Worm (Caenorhabditis elegans) whole organism, L1 larva: ENCODE results near the gene plc-2.

Source experiments
- C04F5.9 ChIP-seq: sonication (generic microtip); optimal IDR thresholded peaks from 2 replicates; lab custom pipeline; 2016; ENCODE audit warnings: missing genetic modification characterization, missing compliant biosample characterization
- F16B12.6 ChIP-seq: fragments of 150-350 bp; optimal IDR thresholded peaks from 2 replicates; lab custom pipeline; 2014; ENCODE audit warnings: missing biosample characterization, missing genetic modification characterization
- aly-2 ChIP-seq: fragments of 150-350 bp; optimal IDR thresholded peaks from 2 replicates; lab custom pipeline; 2014; ENCODE audit warnings: missing biosample characterization, missing genetic modification characterization
- ceh-63 ChIP-seq: fragments of 200-800 bp; sonication (Bioruptor generic); optimal IDR thresholded peaks from 2 replicates; lab custom pipeline; 2018; ENCODE audit warnings: mild to moderate bottlenecking, missing genetic modification characterization, missing compliant biosample characterization
- ceh-8 ChIP-seq: fragments of 200-800 bp; sonication (Bioruptor generic); optimal IDR thresholded peaks from 2 replicates; lab custom pipeline; 2018; ENCODE audit warnings: mild to moderate bottlenecking, missing genetic modification characterization, moderate library complexity, missing compliant biosample characterization
- ceh-90 ChIP-seq: sonication (generic microtip); optimal IDR thresholded peaks from 2 replicates; lab custom pipeline; 2016; ENCODE audit warnings: missing genetic modification characterization, missing compliant biosample characterization
- efl-1 ChIP-seq, 4 experiments: fragments of 150-350 bp; optimal IDR thresholded peaks in 3 of 4; peaks in 1 of 4; 1 replicate in 1 of 4; 2 replicates in 3 of 4; lab custom pipeline; 2014; ENCODE audit warnings: missing biosample characterization in 2 of 4, missing genetic modification characterization in 2 of 4, missing genetic modification reagents in 2 of 4
- egl-13 ChIP-seq: sonication (generic microtip); optimal IDR thresholded peaks from 2 replicates; lab custom pipeline; 2016; ENCODE audit warnings: missing genotype, missing genetic modification reagents, missing genetic modification characterization, missing compliant biosample characterization
- elt-3 ChIP-seq, 6 experiments: fragments of 150-350 bp in 1 of 6; sonication (generic microtip); optimal IDR thresholded peaks; 2 replicates each; lab custom pipeline; 2017 to 2018; ENCODE audit warnings: missing biosample characterization in 6 of 6, missing genetic modification characterization in 6 of 6, inconsistent platforms in 1 of 6
- fkh-4 ChIP-seq: sonication (generic microtip); optimal IDR thresholded peaks from 2 replicates; lab custom pipeline; 2016; ENCODE audit warnings: missing compliant biosample characterization, missing genetic modification characterization, borderline replicate concordance
- fkh-8 ChIP-seq: sonication (generic microtip); optimal IDR thresholded peaks from 2 replicates; lab custom pipeline; 2016; ENCODE audit warnings: mild to moderate bottlenecking, missing genetic modification characterization, missing compliant biosample characterization
- fos-1 ChIP-seq: fragments of 150-350 bp; optimal IDR thresholded peaks from 2 replicates; lab custom pipeline; 2014; ENCODE audit warnings: missing biosample characterization, missing genetic modification characterization
- hlh-4 ChIP-seq: sonication (generic microtip); optimal IDR thresholded peaks from 2 replicates; lab custom pipeline; 2016; ENCODE audit warnings: mild to moderate bottlenecking, missing genetic modification characterization, missing compliant biosample characterization
- hpl-2 ChIP-seq: fragments of 150-350 bp; optimal IDR thresholded peaks from 2 replicates; lab custom pipeline; 2014; ENCODE audit warnings: missing biosample characterization, missing genetic modification reagents, missing genetic modification characterization
- jun-1 ChIP-seq: fragments of 150-350 bp; optimal IDR thresholded peaks from 2 replicates; lab custom pipeline; 2014; ENCODE audit warnings: missing biosample characterization, missing genetic modification reagents, missing genetic modification characterization
- lin-35 ChIP-seq, 2 experiments: fragments of 150-350 bp; optimal IDR thresholded peaks; 2 replicates each; lab custom pipeline; 2014; ENCODE audit warnings: missing biosample characterization in 2 of 2, missing genetic modification characterization in 2 of 2, missing genetic modification reagents in 2 of 2
- lsy-2 ChIP-seq, 2 experiments: fragments of 150-350 bp; optimal IDR thresholded peaks; 2 replicates each; lab custom pipeline; 2014; ENCODE audit warnings: missing biosample characterization in 2 of 2, missing genetic modification characterization in 2 of 2
- mep-1 ChIP-seq: fragments of 150-350 bp; optimal IDR thresholded peaks from 2 replicates; lab custom pipeline; 2014; ENCODE audit warnings: missing biosample characterization, missing genetic modification characterization
- nhr-11 ChIP-seq: fragments of 150-350 bp; optimal IDR thresholded peaks from 2 replicates; lab custom pipeline; 2014; ENCODE audit warnings: missing biosample characterization, missing genetic modification characterization
- nhr-20 ChIP-seq: sonication (generic microtip); optimal IDR thresholded peaks from 2 replicates; lab custom pipeline; 2016; ENCODE audit warnings: mild to moderate bottlenecking, missing genetic modification characterization, missing compliant biosample characterization
- nhr-237 ChIP-seq: fragments of 150-350 bp; optimal IDR thresholded peaks from 2 replicates; lab custom pipeline; 2014; ENCODE audit warnings: missing biosample characterization, missing genetic modification characterization
- nhr-47 ChIP-seq: sonication (generic microtip); optimal IDR thresholded peaks from 2 replicates; lab custom pipeline; 2016; ENCODE audit warnings: mild to moderate bottlenecking, missing genetic modification characterization, moderate library complexity, missing compliant biosample characterization
- nhr-71 ChIP-seq: sonication (generic microtip); optimal IDR thresholded peaks from 2 replicates; lab custom pipeline; 2016; ENCODE audit warnings: mild to moderate bottlenecking, missing genetic modification characterization, moderate library complexity, missing compliant biosample characterization
- nhr-77 ChIP-seq: fragments of 150-350 bp; optimal IDR thresholded peaks from 2 replicates; lab custom pipeline; 2014; ENCODE audit warnings: missing biosample characterization, missing genetic modification characterization
- nhr-85 ChIP-seq: sonication (generic microtip); peaks from one replicate; lab custom pipeline; 2016; ENCODE audit warnings: missing genetic modification characterization, inconsistent platforms, missing compliant biosample characterization
- nhr-90 ChIP-seq: sonication (generic microtip); optimal IDR thresholded peaks from 2 replicates; lab custom pipeline; 2016; ENCODE audit warnings: mild to moderate bottlenecking, missing genetic modification characterization, missing compliant biosample characterization; ENCODE audit not compliant: poor library complexity
- pax-3 ChIP-seq: fragments of 200-800 bp; sonication (Bioruptor generic); optimal IDR thresholded peaks from 2 replicates; lab custom pipeline; 2018; ENCODE audit warnings: mild to moderate bottlenecking, missing genetic modification characterization, moderate library complexity, missing compliant biosample characterization
- skn-1 ChIP-seq: fragments of 150-350 bp; optimal IDR thresholded peaks from 2 replicates; lab custom pipeline; 2014; ENCODE audit warnings: missing biosample characterization, missing genetic modification characterization
- snpc-4 ChIP-seq: fragments of 150-350 bp; optimal IDR thresholded peaks from 2 replicates; lab custom pipeline; 2014; ENCODE audit warnings: missing biosample characterization, missing genetic modification characterization
- snu-23 ChIP-seq: sonication (generic microtip); optimal IDR thresholded peaks from 2 replicates; lab custom pipeline; 2016; ENCODE audit warnings: missing genetic modification characterization, missing compliant biosample characterization
- sup-37 ChIP-seq: fragments of 200-800 bp; sonication (Bioruptor generic); optimal IDR thresholded peaks from 2 replicates; lab custom pipeline; 2018; ENCODE audit warnings: mild to moderate bottlenecking, missing genetic modification characterization, missing compliant biosample characterization
- unc-30 ChIP-seq: sonication (generic microtip); optimal IDR thresholded peaks from 2 replicates; lab custom pipeline; 2017; ENCODE audit warnings: missing biosample characterization, missing genetic modification characterization
- zag-1 ChIP-seq: fragments of 150-350 bp; optimal IDR thresholded peaks from 2 replicates; lab custom pipeline; 2014; ENCODE audit warnings: missing biosample characterization, missing genetic modification characterization
- ztf-11 ChIP-seq, 2 experiments: sonication (generic microtip); optimal IDR thresholded peaks; 2 replicates each; lab custom pipeline; 2016 to 2017; ENCODE audit warnings: missing genetic modification characterization in 2 of 2, missing biosample characterization in 1 of 2, missing compliant biosample characterization in 1 of 2

plc-2 gene

DNA sequence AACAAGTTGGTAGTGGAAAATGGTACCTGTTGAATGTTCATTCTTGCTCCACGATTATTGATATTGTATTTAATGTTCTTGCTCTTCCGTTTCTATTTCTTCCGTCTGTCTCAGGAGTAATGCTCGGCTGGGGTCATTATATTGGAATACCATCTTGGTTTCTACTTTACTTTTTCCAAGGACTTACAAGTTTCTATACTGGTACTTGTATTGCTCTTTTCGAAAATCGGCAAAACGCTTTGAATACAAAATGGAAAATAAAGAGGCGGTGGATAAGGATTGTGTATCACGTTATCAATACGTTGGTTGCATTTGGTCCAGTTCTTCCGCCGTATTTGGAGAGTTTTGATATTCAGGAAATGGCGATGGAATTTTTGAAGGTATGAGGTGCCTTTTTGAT, 40.4 kb upstream of the plc-2 start:
- TF ChIP-seq efl-1 (optimal IDR thresholded peaks at IDR 0.05; lab: Kevin White, UChicago) = no peak
- TF ChIP-seq efl-1 (GFP tag; optimal IDR thresholded peaks at IDR 0.05 in 1 of 2; lab: Kevin White, UChicago) = peak in 1 of 2 experiments; percentile 72
- TF ChIP-seq pax-3 (tag; lab: Kevin White, UChicago) = no peak

DNA sequence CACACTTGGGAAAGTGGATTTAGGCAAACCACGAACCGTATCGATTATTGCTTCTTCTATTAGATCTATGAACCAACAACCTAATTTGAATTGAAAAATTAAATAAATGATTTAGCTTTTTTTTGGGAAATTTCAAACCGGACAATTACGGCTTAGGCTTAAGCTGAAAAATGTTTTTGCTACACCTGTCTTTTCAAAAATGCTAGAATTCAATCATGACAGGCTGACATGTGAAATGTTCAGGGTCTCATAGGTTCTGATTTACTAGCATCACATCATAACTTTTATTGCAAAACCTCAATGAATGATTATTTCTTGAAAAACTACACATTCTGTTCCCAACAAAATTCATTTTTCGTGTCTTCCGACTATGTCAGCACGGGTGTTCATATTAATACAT, 39.1 kb upstream of the plc-2 start, which contains the start of gene srh-55:
TSS of gene srh-55 (plus strand) at position 301 of the 400 bp plus-strand sequence.
- TF ChIP-seq efl-1 (optimal IDR thresholded peaks at IDR 0.05; lab: Kevin White, UChicago) (no peak), efl-1 (GFP tag; optimal IDR thresholded peaks at IDR 0.05 in 1 of 2; lab: Kevin White, UChicago) (peak in 1 of 2 experiments; percentile 40), ceh-63 (GFP tag; lab: Kevin White, UChicago) (no peak), F16B12.6 (no peak)

DNA sequence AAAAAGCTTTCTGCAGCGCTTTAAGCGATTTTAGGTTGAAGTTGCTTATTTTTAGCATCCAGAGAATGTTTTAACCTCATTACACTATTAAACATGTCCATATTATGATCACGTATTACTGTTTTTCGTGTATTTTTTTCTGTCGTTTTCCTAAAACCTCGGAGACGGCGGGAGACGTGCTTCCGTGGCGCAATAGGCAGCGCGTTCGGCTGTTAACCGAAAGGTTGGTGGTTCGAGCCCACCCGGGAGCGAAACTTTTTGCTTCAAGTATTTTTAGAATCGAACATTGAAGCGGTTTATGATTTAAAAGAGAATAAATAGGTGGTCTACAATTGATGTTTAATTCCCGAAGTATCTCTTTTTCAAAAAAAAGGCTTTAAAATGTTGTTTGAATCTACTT, 35.9 kb upstream of the plc-2 start:
- TF ChIP-seq ceh-8 (GFP tag; lab: Kevin White, UChicago) (no peak), sup-37 (GFP tag; lab: Kevin White, UChicago) (no peak), jun-1 (no peak)

DNA sequence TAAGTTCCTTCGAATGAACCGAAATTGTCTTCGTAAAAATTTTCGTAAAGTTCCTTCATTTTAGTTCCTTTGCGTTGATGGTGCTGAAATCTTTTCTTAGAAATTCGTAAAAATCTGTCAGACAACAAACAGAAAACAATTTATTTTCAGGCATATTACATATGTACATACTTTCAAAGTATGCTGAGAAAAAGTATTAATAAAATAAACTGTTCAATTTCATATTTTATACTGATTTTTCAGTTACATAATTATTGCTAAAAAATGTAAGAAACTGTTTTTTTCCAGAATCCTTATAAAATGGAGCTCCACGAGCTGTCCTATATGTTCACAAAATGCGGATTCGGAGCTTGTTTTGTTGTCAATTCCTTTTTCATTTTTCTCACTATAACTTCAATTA, 33.7 kb upstream of the plc-2 start, which contains the start of gene str-45:
TSS of gene str-45 (plus strand) at position 301 of the 400 bp plus-strand sequence.
- TF ChIP-seq efl-1 (optimal IDR thresholded peaks at IDR 0.05; lab: Kevin White, UChicago) = no peak
- peak in 1 of 2 experiments; percentile 50 for TF ChIP-seq efl-1 (GFP tag; optimal IDR thresholded peaks at IDR 0.05 in 1 of 2; lab: Kevin White, UChicago)
- TF ChIP-seq lsy-2 (tag; optimal IDR thresholded peaks at IDR 0.05; lab: Kevin White, UChicago) = no peak

DNA sequence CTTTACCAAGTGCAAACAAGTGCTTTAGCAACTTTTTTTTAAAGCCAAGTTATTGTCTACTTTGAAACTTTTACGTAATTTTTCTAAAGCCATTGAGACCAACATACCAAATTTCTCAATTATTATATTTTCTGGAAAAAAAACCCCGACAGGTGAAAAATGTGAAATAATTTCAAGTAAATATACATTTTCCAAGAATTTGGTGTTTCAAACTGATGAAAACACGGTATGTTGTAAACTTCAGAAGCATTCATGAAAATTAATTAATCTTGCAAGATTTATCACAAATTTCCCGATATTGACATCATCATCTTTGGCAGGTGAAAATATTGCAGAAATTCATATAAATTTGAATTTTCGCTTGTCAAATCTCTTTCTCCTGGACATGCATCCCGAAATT, 29.7 kb upstream of the plc-2 start, which contains the start of gene srz-11:
TSS of gene srz-11 (plus strand) at position 386 of the 400 bp plus-strand sequence.
- TF ChIP-seq unc-30 (tag; lab: Kevin White, UChicago) (no peak), egl-13 (tag; lab: Kevin White, UChicago) (no peak), hpl-2 (no peak), fkh-8 (tag; lab: Kevin White, UChicago) (peak; percentile 24), snpc-4 (tag; lab: Kevin White, UChicago) (no peak), C04F5.9 (tag; lab: Kevin White, UChicago) (no peak), nhr-47 (tag; lab: Kevin White, UChicago) (peak; percentile 10), nhr-71 (no peak), elt-3 (tag; optimal IDR thresholded peaks at IDR 0.05; lab: Kevin White, UChicago) (no peak), skn-1 (tag; lab: Kevin White, UChicago) (no peak), hlh-4 (tag; lab: Kevin White, UChicago) (peak; percentile 100), fkh-4 (tag; lab: Kevin White, UChicago) (no peak), nhr-77 (tag; lab: Kevin White, UChicago) (no peak), nhr-90 (tag; lab: Kevin White, UChicago) (no peak), ztf-11 (tag; optimal IDR thresholded peaks at IDR 0.05; lab: Kevin White, UChicago) (no peak), nhr-11 (tag; lab: Kevin White, UChicago) (no peak), fos-1 (no peak)

DNA sequence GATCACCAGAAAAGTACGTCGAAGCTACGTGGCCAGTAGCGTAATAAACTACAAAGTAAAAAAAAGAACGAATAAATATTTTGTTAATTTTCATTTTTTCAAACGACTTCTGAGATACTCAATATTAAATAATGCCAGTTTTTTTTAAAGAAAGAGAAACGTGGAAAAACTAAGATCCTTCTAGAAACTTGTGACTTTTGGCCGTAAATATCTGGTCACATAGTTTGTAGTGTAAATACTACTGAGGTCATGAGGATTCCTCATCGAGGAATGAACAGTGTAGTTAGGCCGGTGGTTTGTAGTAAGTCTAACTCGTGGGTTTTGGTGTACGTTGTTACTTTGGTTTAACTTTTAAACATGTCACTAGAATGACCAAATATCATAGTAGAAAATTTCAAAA, 24.4 kb upstream of the plc-2 start:
- peak; percentile 65 for TF ChIP-seq nhr-85 (tag; lab: Kevin White, UChicago)
- peak in 1 of 2 experiments; percentile 24 for TF ChIP-seq lin-35 (GFP tag; optimal IDR thresholded peaks at IDR 0.05; lab: Kevin White, UChicago)
- TF ChIP-seq snu-23 (GFP tag; lab: Kevin White, UChicago) = peak; percentile 28
- peak; percentile 81 for TF ChIP-seq nhr-20 (tag; lab: Kevin White, UChicago)

DNA sequence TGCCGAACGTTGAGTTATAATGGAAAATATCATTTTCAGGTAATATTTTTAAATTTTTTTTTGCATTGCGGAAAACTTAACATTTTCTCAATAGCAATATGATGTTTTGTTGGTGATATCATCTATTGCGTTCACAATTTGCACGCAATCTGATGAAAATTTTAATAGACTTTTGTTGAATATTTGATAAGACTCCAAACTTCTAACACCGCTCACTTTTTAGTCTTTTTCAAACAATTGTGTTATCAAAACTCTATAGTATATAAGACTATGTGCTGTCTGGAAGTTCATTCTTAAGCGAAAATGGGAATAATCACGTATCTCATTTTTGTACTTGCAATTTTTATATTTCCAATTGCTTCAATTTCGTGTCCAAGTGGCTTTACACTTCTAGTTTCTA, 16.9 kb upstream of the plc-2 start, which contains the start of gene clec-47:
TSS of gene clec-47 (plus strand) at position 301 of the 400 bp plus-strand sequence.
- TF ChIP-seq unc-30 (tag; lab: Kevin White, UChicago) (no peak), F16B12.6 (no peak), nhr-237 (no peak), ceh-90 (tag; lab: Kevin White, UChicago) (no peak), hpl-2 (no peak), mep-1 (tag; lab: Kevin White, UChicago) (no peak), nhr-20 (tag; lab: Kevin White, UChicago) (no peak), pax-3 (tag; lab: Kevin White, UChicago) (no peak), ceh-8 (GFP tag; lab: Kevin White, UChicago) (no peak), aly-2 (tag; lab: Kevin White, UChicago) (no peak), zag-1 (tag; lab: Kevin White, UChicago) (no peak)
- TF ChIP-seq, all 84 proteins: peak for 0
